Worm (Caenorhabditis elegans): ENCODE results near the gene glc-1.

Gene glc-1

ce11 chrV:16259684-16260083 is 40.2 kb downstream of the glc-1 start, which contains the start of gene nhr-127:
Gene nhr-127 (plus strand): TSS chrV:16259984.
- no peak for TF ChIP-seq ztf-25 (GFP tag; IDR thresholded peaks at IDR 0.05)
- no peak for TF ChIP-seq F52B5.7 (tag; optimal IDR thresholded peaks at IDR 0.05)
- TF ChIP-seq zim-3 (tag; optimal IDR thresholded peaks at IDR 0.05): no peak
- TF ChIP-seq pbrm-1 (GFP tag; IDR thresholded peaks at IDR 0.05): no peak
- TF ChIP-seq xnd-1 (tag; optimal IDR thresholded peaks at IDR 0.05): no peak
- TF ChIP-seq somi-1 (GFP tag; optimal IDR thresholded peaks at IDR 0.05): no peak
- no peak for TF ChIP-seq aptf-2 (GFP tag; conservative IDR thresholded peaks at IDR 0.05)
- no peak for TF ChIP-seq egrh-3 (GFP tag; IDR thresholded peaks at IDR 0.05)
- no peak for TF ChIP-seq D2030.7 (GFP tag; IDR thresholded peaks at IDR 0.05)
- no peak for TF ChIP-seq T07F8.4 (tag; optimal IDR thresholded peaks at IDR 0.05)
- TF ChIP-seq ama-1 (optimal IDR thresholded peaks at IDR 0.05): no peak
- TF ChIP-seq ama-1 (GFP tag; optimal IDR thresholded peaks at IDR 0.05): no peak
- no peak for TF ChIP-seq B0019.2 (GFP tag; conservative IDR thresholded peaks at IDR 0.05)
- TF ChIP-seq nfya-2 (GFP tag; IDR thresholded peaks at IDR 0.05): no peak
- TF ChIP-seq egl-44 (GFP tag; IDR thresholded peaks at IDR 0.05): no peak
- no peak for TF ChIP-seq sptf-2 (GFP tag; optimal IDR thresholded peaks at IDR 0.05)
- no peak for TF ChIP-seq cebp-1 (GFP tag; IDR thresholded peaks at IDR 0.05)
- TF ChIP-seq cebp-1 (tag; optimal IDR thresholded peaks at IDR 0.05): no peak
- no peak for TF ChIP-seq bed-2 (GFP tag; IDR thresholded peaks at IDR 0.05)
- no peak for TF ChIP-seq egl-18 (GFP tag; IDR thresholded peaks at IDR 0.05)

ce11 chrV:16266514-16266913 is 47.1 kb downstream of the glc-1 start, which contains the start of gene T13F3.4:
Gene T13F3.4 (minus strand): TSS chrV:16266614.
- TF ChIP-seq lin-54 (GFP tag; optimal IDR thresholded peaks at IDR 0.05): no peak

ce11 chrV:16269556-16269955 is 50.1 kb downstream of the glc-1 start, which contains the start of the genes fbxa-2 and T13F3.8:
Gene fbxa-2 (minus strand): TSS chrV:16269656.
Gene T13F3.8 (plus strand): TSS chrV:16269800.
- no peak for TF ChIP-seq cebp-2 (GFP tag; IDR thresholded peaks at IDR 0.05)
- no peak for TF ChIP-seq F33H1.4 (GFP tag; IDR thresholded peaks at IDR 0.05)
- no peak for TF ChIP-seq F55B11.4 (tag; optimal IDR thresholded peaks at IDR 0.05; ENCODE audit: borderline replicate concordance, insufficient read depth)
- no peak for TF ChIP-seq lsl-1 (GFP tag; optimal IDR thresholded peaks at IDR 0.05)
- no peak for TF ChIP-seq ceh-100 (GFP tag; IDR thresholded peaks at IDR 0.05)
- TF ChIP-seq aptf-3 (GFP tag; IDR thresholded peaks at IDR 0.05): no peak
- TF ChIP-seq snpc-1.1 (tag; optimal IDR thresholded peaks at IDR 0.05; ENCODE audit: insufficient read depth): no peak
- no peak for TF ChIP-seq lin-35 (GFP tag; optimal IDR thresholded peaks at IDR 0.05)
- no peak for TF ChIP-seq madf-8 (GFP tag; conservative IDR thresholded peaks at IDR 0.05)
- TF ChIP-seq ceh-91 (GFP tag; IDR thresholded peaks at IDR 0.05): no peak
- no peak for TF ChIP-seq F57C9.4 (tag; optimal IDR thresholded peaks at IDR 0.05)
- TF ChIP-seq ama-1 (optimal IDR thresholded peaks at IDR 0.05): no peak
- TF ChIP-seq ama-1 (GFP tag; optimal IDR thresholded peaks at IDR 0.05): no peak
- TF ChIP-seq zfh-2 (GFP tag; conservative IDR thresholded peaks at IDR 0.05): no peak
- no peak for TF ChIP-seq aptf-2 (GFP tag; conservative IDR thresholded peaks at IDR 0.05)
- no peak for TF ChIP-seq lir-1 (GFP tag; conservative IDR thresholded peaks at IDR 0.05)
- TF ChIP-seq C06A6.2 (GFP tag; conservative IDR thresholded peaks at IDR 0.05): no peak
- TF ChIP-seq ceh-40 (GFP tag; IDR thresholded peaks at IDR 0.05): no peak

ce11 chrV:16271121-16271520 is 51.7 kb downstream of the glc-1 start, which contains the start of gene T13F3.6:
Gene T13F3.6 (minus strand): TSS chrV:16271221.
- TF ChIP-seq B0261.1 (tag; optimal IDR thresholded peaks at IDR 0.05) (no peak), lin-26 (GFP tag; IDR thresholded peaks at IDR 0.05) (no peak), madf-10 (tag; optimal IDR thresholded peaks at IDR 0.05) (no peak), ama-1 (optimal IDR thresholded peaks at IDR 0.05) (no peak), ama-1 (GFP tag; optimal IDR thresholded peaks at IDR 0.05) (no peak), F55B11.4 (tag; optimal IDR thresholded peaks at IDR 0.05; ENCODE audit: borderline replicate concordance, insufficient read depth) (no peak), rcor-1 (GFP tag; IDR thresholded peaks at IDR 0.05) (no peak), F52B5.7 (tag; optimal IDR thresholded peaks at IDR 0.05) (no peak)
